Fruit fly (Drosophila melanogaster): ENCODE results near the gene Ilp1.

Ilp1 gene

dm6 chr3L:9776804-9777393 lies 21.3 kb upstream of the Ilp1 start:
- TF ChIP-seq psq (optimal IDR thresholded peaks at IDR 0.05) (no peak), h (optimal IDR thresholded peaks at IDR 0.05) (no peak), ttk (optimal IDR thresholded peaks at IDR 0.05) (no peak), insv (optimal IDR thresholded peaks at IDR 0.05) (no peak)

- TF ChIP-seq psq (optimal IDR thresholded peaks at IDR 0.05), result no peak
- TF ChIP-seq Sin3A (optimal IDR thresholded peaks at IDR 0.05), result no peak
- no peak for TF ChIP-seq insv (optimal IDR thresholded peaks at IDR 0.05)
- no peak for TF ChIP-seq ttk (optimal IDR thresholded peaks at IDR 0.05)
- TF ChIP-seq h (optimal IDR thresholded peaks at IDR 0.05), result no peak
- no peak for TF ChIP-seq Myc (optimal IDR thresholded peaks at IDR 0.05)
Measured at dm6 chr3L:9786746-9787145, 11.5 kb upstream of the Ilp1 start, which contains the start of gene CG32052. Gene CG32052, plus strand, starts transcription at chr3L:9787046.

dm6 chr3L:9797587-9797986 lies 633 bp upstream of the Ilp1 start, which contains the start of gene Zasp67:
Gene Zasp67, minus strand, starts transcription at chr3L:9797687.
- TF ChIP-seq insv (optimal IDR thresholded peaks at IDR 0.05) (no peak), ttk (optimal IDR thresholded peaks at IDR 0.05) (no peak), Myc (optimal IDR thresholded peaks at IDR 0.05) (no peak), Sin3A (optimal IDR thresholded peaks at IDR 0.05) (no peak), psq (optimal IDR thresholded peaks at IDR 0.05) (no peak), h (optimal IDR thresholded peaks at IDR 0.05) (no peak)

- no peak for TF ChIP-seq Myc (optimal IDR thresholded peaks at IDR 0.05)
- TF ChIP-seq psq (optimal IDR thresholded peaks at IDR 0.05), result no peak
- TF ChIP-seq Sin3A (optimal IDR thresholded peaks at IDR 0.05), result no peak
- no peak for TF ChIP-seq insv (optimal IDR thresholded peaks at IDR 0.05)
- TF ChIP-seq ttk (optimal IDR thresholded peaks at IDR 0.05), result no peak
- no peak for TF ChIP-seq h (optimal IDR thresholded peaks at IDR 0.05)
Measured at dm6 chr3L:9799398-9799797, 1.2 kb downstream of the Ilp1 start, which contains the start of gene Ilp2. Gene Ilp2, plus strand, starts transcription at chr3L:9799698.

dm6 chr3L:9802020-9802419 lies 3.8 kb downstream of the Ilp1 start, which contains the start of gene Ilp3:
Gene Ilp3, minus strand, starts transcription at chr3L:9802120.
- no peak for TF ChIP-seq psq (optimal IDR thresholded peaks at IDR 0.05)
- no peak for TF ChIP-seq h (optimal IDR thresholded peaks at IDR 0.05)
- TF ChIP-seq Myc (optimal IDR thresholded peaks at IDR 0.05), result no peak
- no peak for TF ChIP-seq Sin3A (optimal IDR thresholded peaks at IDR 0.05)
- TF ChIP-seq ttk (optimal IDR thresholded peaks at IDR 0.05), result no peak
- no peak for TF ChIP-seq insv (optimal IDR thresholded peaks at IDR 0.05)

dm6 chr3L:9804125-9804524 lies 5.9 kb downstream of the Ilp1 start, which contains the start of gene Ilp4:
Gene Ilp4, minus strand, starts transcription at chr3L:9804263.
- TF ChIP-seq psq (optimal IDR thresholded peaks at IDR 0.05) (no peak), Myc (optimal IDR thresholded peaks at IDR 0.05) (no peak), ttk (optimal IDR thresholded peaks at IDR 0.05) (no peak), h (optimal IDR thresholded peaks at IDR 0.05) (no peak), insv (optimal IDR thresholded peaks at IDR 0.05) (no peak), Sin3A (optimal IDR thresholded peaks at IDR 0.05) (no peak)

- TF ChIP-seq ttk (optimal IDR thresholded peaks at IDR 0.05), result no peak
- TF ChIP-seq psq (optimal IDR thresholded peaks at IDR 0.05), result no peak
- TF ChIP-seq h (optimal IDR thresholded peaks at IDR 0.05), result no peak
- TF ChIP-seq insv (optimal IDR thresholded peaks at IDR 0.05), result no peak
- no peak for TF ChIP-seq Sin3A (optimal IDR thresholded peaks at IDR 0.05)
- TF ChIP-seq Myc (optimal IDR thresholded peaks at IDR 0.05), result no peak
Measured at dm6 chr3L:9813345-9813897, 15.2 kb downstream of the Ilp1 start, which contains the start of gene CG43897. Gene CG43897, plus strand, starts transcription at chr3L:9813847.

- TF ChIP-seq Sin3A (optimal IDR thresholded peaks at IDR 0.05) (no peak), h (optimal IDR thresholded peaks at IDR 0.05) (no peak), ttk (optimal IDR thresholded peaks at IDR 0.05) (no peak), psq (optimal IDR thresholded peaks at IDR 0.05) (no peak), Myc (optimal IDR thresholded peaks at IDR 0.05) (no peak), insv (optimal IDR thresholded peaks at IDR 0.05) (no peak)
Measured at dm6 chr3L:9814621-9815020, 16.4 kb downstream of the Ilp1 start.

- TF ChIP-seq Sin3A (optimal IDR thresholded peaks at IDR 0.05), result no peak
- no peak for TF ChIP-seq ttk (optimal IDR thresholded peaks at IDR 0.05)
- TF ChIP-seq psq (optimal IDR thresholded peaks at IDR 0.05), result no peak
- TF ChIP-seq h (optimal IDR thresholded peaks at IDR 0.05), result no peak
- no peak for TF ChIP-seq Myc (optimal IDR thresholded peaks at IDR 0.05)
- no peak for TF ChIP-seq insv (optimal IDR thresholded peaks at IDR 0.05)
Measured at dm6 chr3L:9815705-9816104, 17.5 kb downstream of the Ilp1 start.

- TF ChIP-seq Sin3A (optimal IDR thresholded peaks at IDR 0.05) (no peak), ttk (optimal IDR thresholded peaks at IDR 0.05) (no peak), psq (optimal IDR thresholded peaks at IDR 0.05) (no peak), insv (optimal IDR thresholded peaks at IDR 0.05) (no peak), h (optimal IDR thresholded peaks at IDR 0.05) (no peak), Myc (optimal IDR thresholded peaks at IDR 0.05) (no peak)
Measured at dm6 chr3L:9820248-9820647, 22.0 kb downstream of the Ilp1 start.

- TF ChIP-seq Myc (optimal IDR thresholded peaks at IDR 0.05), result no peak
- TF ChIP-seq h (optimal IDR thresholded peaks at IDR 0.05), result no peak
- no peak for TF ChIP-seq ttk (optimal IDR thresholded peaks at IDR 0.05)
- no peak for TF ChIP-seq insv (optimal IDR thresholded peaks at IDR 0.05)
- no peak for TF ChIP-seq psq (optimal IDR thresholded peaks at IDR 0.05)
- no peak for TF ChIP-seq Sin3A (optimal IDR thresholded peaks at IDR 0.05)
Measured at dm6 chr3L:9821138-9821681, 23.0 kb downstream of the Ilp1 start.

dm6 chr3L:9823797-9824196 lies 25.6 kb downstream of the Ilp1 start, which contains the start of gene Ilp5:
Gene Ilp5, minus strand, starts transcription at chr3L:9823897.
- TF ChIP-seq psq (optimal IDR thresholded peaks at IDR 0.05), result no peak
- TF ChIP-seq h (optimal IDR thresholded peaks at IDR 0.05), result no peak
- TF ChIP-seq ttk (optimal IDR thresholded peaks at IDR 0.05), result no peak
- TF ChIP-seq Myc (optimal IDR thresholded peaks at IDR 0.05), result no peak
- TF ChIP-seq insv (optimal IDR thresholded peaks at IDR 0.05), result no peak
- no peak for TF ChIP-seq Sin3A (optimal IDR thresholded peaks at IDR 0.05)

Measured in Kc167 (cell line).